Fruit fly (Drosophila melanogaster) whole organism, embryonic: Measurements from ENCODE around the gene Srg3.

Experiments used
- C15 ChIP-seq: fragments of 200-800 bp; sonication (Bioruptor generic); IDR thresholded peaks from 3 replicates; pipeline ENCODE4 v1.3.6; 2022; ENCODE audit warnings: missing biosample characterization, missing genetic modification characterization
- CG12942 ChIP-seq: fragments of 200-800 bp; sonication (Bioruptor generic); optimal IDR thresholded peaks from 3 replicates; lab custom pipeline; 2016; ENCODE audit warnings: missing biosample characterization, missing genetic modification characterization
- CG3995 ChIP-seq: fragments of 200-800 bp; sonication (Bioruptor generic); optimal IDR thresholded peaks from 3 replicates; lab custom pipeline; 2016; ENCODE audit warnings: missing biosample characterization, missing genetic modification characterization
- CG7357 ChIP-seq: fragments of 200-800 bp; sonication (Bioruptor generic); IDR thresholded peaks from 3 replicates; pipeline ENCODE4 v1.3.6; 2022; ENCODE audit warnings: missing biosample characterization, missing genetic modification characterization
- Fer2 ChIP-seq: fragments of 200-800 bp; sonication (Bioruptor generic); optimal IDR thresholded peaks from 2 replicates; lab custom pipeline; 2018; ENCODE audit warnings: missing biosample characterization, mild to moderate bottlenecking, missing genetic modification characterization, moderate library complexity
- dati ChIP-seq: fragments of 200-800 bp; sonication (Bioruptor generic); IDR thresholded peaks from 2 replicates; pipeline ENCODE4 v1.3.6; 2022; ENCODE audit warnings: missing biosample characterization, missing genetic modification characterization
- dmrt11E ChIP-seq: fragments of 200-800 bp; sonication (Bioruptor generic); optimal IDR thresholded peaks from 3 replicates; lab custom pipeline; 2018; ENCODE audit warnings: missing biosample characterization, mild to moderate bottlenecking, missing genetic modification characterization, moderate library complexity
- gfzf ChIP-seq: fragments of 200-800 bp; sonication (Bioruptor generic); optimal IDR thresholded peaks from 2 replicates; lab custom pipeline; 2016; ENCODE audit warnings: missing biosample characterization, mild to moderate bottlenecking, missing genetic modification characterization, moderate library complexity
- gro ChIP-seq: fragments of 200-800 bp; sonication (Bioruptor generic); optimal IDR thresholded peaks from 2 replicates; lab custom pipeline; 2016; ENCODE audit warnings: missing biosample characterization, missing genetic modification characterization
- insv ChIP-seq, 2 experiments: fragments of 200-800 bp; sonication (Bioruptor generic); optimal IDR thresholded peaks; 3 replicates each; lab custom pipeline; 2016 to 2018; ENCODE audit warnings: missing biosample characterization in 2 of 2, missing genetic modification characterization in 2 of 2
- mam ChIP-seq: fragments of 200-800 bp; sonication (Bioruptor generic); optimal IDR thresholded peaks from 3 replicates; lab custom pipeline; 2016; ENCODE audit warnings: missing biosample characterization, missing genetic modification characterization
- pan ChIP-seq, 4 experiments: fragments of >200 bp in 3 of 4; fragments of 200-800 bp in 1 of 4; sonication (Bioruptor generic) in 1 of 4; optimal IDR thresholded peaks in 3 of 4; IDR thresholded peaks in 1 of 4; 2 replicates each; pipeline versions ENCODE4 v1.3.6 to Lab custom; 2017 to 2022; ENCODE audit warnings: missing biosample characterization in 2 of 4, missing genetic modification characterization in 2 of 4, mixed read lengths in 1 of 4
- psq ChIP-seq: fragments of 200-800 bp; sonication (Bioruptor generic); optimal IDR thresholded peaks from 2 replicates; lab custom pipeline; 2017; ENCODE audit warnings: missing biosample characterization, missing genetic modification characterization
- ranshi ChIP-seq: fragments of 200-800 bp; sonication (Bioruptor generic); IDR thresholded peaks from 2 replicates; pipeline ENCODE4 v1.3.6; 2022; ENCODE audit warnings: missing biosample characterization, missing genetic modification characterization

DNA sequence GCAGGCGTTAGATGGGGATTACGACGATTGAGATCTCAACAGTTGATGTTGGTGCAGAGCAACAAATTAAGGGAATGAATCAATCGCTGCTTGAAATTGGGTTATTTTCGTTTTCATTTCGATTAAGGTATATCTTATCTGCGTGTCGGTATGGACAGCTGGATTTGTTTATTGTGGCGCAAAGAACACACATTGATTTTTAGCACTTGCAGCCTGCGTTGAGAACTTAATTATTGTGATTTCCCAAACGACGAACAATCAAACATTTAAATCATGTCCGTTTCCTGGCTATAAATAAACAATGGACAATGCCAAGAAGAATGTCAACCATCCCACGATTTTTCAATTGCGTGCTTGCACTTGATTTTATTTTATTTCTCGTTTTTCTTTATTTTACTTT, 45.0 kb upstream of the Srg3 start:
- TF ChIP-seq CG12942 (no peak), C15 (GFP tag; lab: Robert Waterston, UW) (no peak), psq (GFP tag; lab: Kevin White, UChicago) (no peak), ranshi (GFP tag; lab: Robert Waterston, UW) (no peak), insv (GFP tag; optimal IDR thresholded peaks at IDR 0.05; lab: Kevin White, UChicago) (no peak), gro (GFP tag; lab: Kevin White, UChicago) (no peak), gfzf (GFP tag; lab: Kevin White, UChicago) (no peak), Fer2 (tag; lab: Kevin White, UChicago) (no peak), CG7357 (GFP tag; lab: Robert Waterston, UW) (no peak), pan (optimal IDR thresholded peaks at IDR 0.05; lab: Kevin White, UChicago) (no peak), pan (GFP tag; optimal IDR thresholded peaks at IDR 0.05 in 1 of 2, IDR thresholded peaks at IDR 0.05 in 1 of 2) (no peak), dati (GFP tag; lab: Robert Waterston, UW) (no peak), mam (no peak), CG3995 (no peak), dmrt11E (tag; lab: Kevin White, UChicago) (no peak)
